Fruit fly (Drosophila melanogaster): ENCODE results near the gene spn-F.

DNA sequence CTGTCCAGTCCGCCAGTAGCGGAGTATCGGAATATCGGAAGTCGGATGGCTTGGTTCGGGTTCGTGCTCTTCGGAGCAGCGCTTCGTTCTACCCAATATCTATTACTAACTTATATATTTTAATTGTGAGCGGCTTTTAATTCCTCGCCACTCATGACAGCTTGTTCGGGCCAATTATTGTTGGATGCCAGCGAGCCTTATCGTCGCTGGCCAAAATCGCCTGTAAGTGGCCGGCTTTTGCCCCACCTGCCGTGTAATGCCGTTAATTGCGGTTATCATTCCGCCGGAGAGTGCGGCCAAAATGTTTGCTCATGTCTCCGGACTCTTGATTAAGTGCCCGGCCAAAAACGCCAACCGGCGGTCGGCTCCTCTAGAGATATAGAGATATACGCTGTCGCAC is 50.4 kb downstream of the spn-F start, which contains the start of gene pHCl-2:
- TF ChIP-seq cic (GFP tag; optimal IDR thresholded peaks at IDR 0.05) (no peak), CG5204 (GFP tag; optimal IDR thresholded peaks at IDR 0.05) (no peak), bab1 (GFP tag; optimal IDR thresholded peaks at IDR 0.05) (no peak), CG7101 (tag; optimal IDR thresholded peaks at IDR 0.05) (no peak), CG12768 (GFP tag; optimal IDR thresholded peaks at IDR 0.05) (no peak), CG11617 (GFP tag; optimal IDR thresholded peaks at IDR 0.05) (no peak)

All from whole organism, adult.